Fruit fly (Drosophila melanogaster): ENCODE results near the gene iav.

DNA sequence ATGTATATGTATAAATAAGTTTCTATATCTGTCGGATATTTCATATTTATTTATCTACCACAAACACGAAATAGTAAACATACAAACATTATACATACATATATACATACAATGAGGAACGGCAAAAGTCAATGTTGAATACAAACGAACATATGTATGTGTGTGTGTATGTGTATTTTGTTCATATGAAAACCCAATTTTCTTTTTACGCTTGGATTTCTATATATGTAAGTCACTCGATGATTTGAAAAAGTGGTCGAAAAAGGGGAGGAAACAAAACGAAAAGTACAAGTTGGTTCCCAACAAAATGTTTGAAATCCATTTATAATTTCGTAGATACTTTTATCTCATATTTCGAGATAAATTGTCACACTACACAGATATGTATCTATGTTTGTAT lies 43.5 kb downstream of the iav start:
- TF ChIP-seq EcR (GFP tag; optimal IDR thresholded peaks at IDR 0.05) (no peak), usp (GFP tag; optimal IDR thresholded peaks at IDR 0.05) (no peak), psq (optimal IDR thresholded peaks at IDR 0.05) (no peak)

Measured in whole organism.